Fruit fly (Drosophila melanogaster) whole organism, embryonic: ENCODE results near the gene IleRS-m.

Experiments
- Atf-2 ChIP-seq: fragments of 200-800 bp; sonication (Bioruptor generic); optimal IDR thresholded peaks from 2 replicates; lab custom pipeline; 2016; ENCODE audit warnings: missing biosample characterization, missing genetic modification characterization
- CG12299 ChIP-seq: fragments of 200-800 bp; sonication (Bioruptor generic); optimal IDR thresholded peaks from 2 replicates; lab custom pipeline; 2018; ENCODE audit warnings: missing biosample characterization, mild to moderate bottlenecking, missing genetic modification characterization
- CG12659 ChIP-seq: fragments of 200-800 bp; sonication (Bioruptor generic); optimal IDR thresholded peaks from 3 replicates; lab custom pipeline; 2017; ENCODE audit warnings: mild to moderate bottlenecking, missing biosample characterization, missing genetic modification reagents, missing genetic modification characterization
- CG12942 ChIP-seq: fragments of 200-800 bp; sonication (Bioruptor generic); optimal IDR thresholded peaks from 3 replicates; lab custom pipeline; 2016; ENCODE audit warnings: missing biosample characterization, missing genetic modification characterization
- CG13424 ChIP-seq: fragments of 200-800 bp; sonication (Bioruptor generic); optimal IDR thresholded peaks from 2 replicates; lab custom pipeline; 2019; ENCODE audit warnings: missing biosample characterization, mild to moderate bottlenecking, missing genetic modification characterization, moderate library complexity
- CG17385 ChIP-seq: fragments of 200-800 bp; sonication (Bioruptor generic); optimal IDR thresholded peaks from 3 replicates; lab custom pipeline; 2018; ENCODE audit warnings: missing biosample characterization, mild to moderate bottlenecking, missing genetic modification characterization
- CG17568 ChIP-seq: fragments of 200-800 bp; sonication (Bioruptor generic); optimal IDR thresholded peaks from 2 replicates; lab custom pipeline; 2018; ENCODE audit warnings: missing biosample characterization, mild to moderate bottlenecking, missing genetic modification characterization, moderate library complexity
- CG30403 ChIP-seq: fragments of 200-800 bp; sonication (Bioruptor generic); optimal IDR thresholded peaks from 3 replicates; lab custom pipeline; 2016; ENCODE audit warnings: missing biosample characterization, missing genetic modification characterization
- CG3163 ChIP-seq: fragments of 200-800 bp; sonication (Bioruptor generic); optimal IDR thresholded peaks from 3 replicates; lab custom pipeline; 2016; ENCODE audit warnings: missing biosample characterization, missing genetic modification characterization
- CG3407 ChIP-seq: fragments of 200-800 bp; sonication (Bioruptor generic); optimal IDR thresholded peaks from 2 replicates; lab custom pipeline; 2018; ENCODE audit warnings: missing biosample characterization, mild to moderate bottlenecking, missing genetic modification characterization
- CG34376 ChIP-seq: fragments of 200-800 bp; sonication (Bioruptor generic); optimal IDR thresholded peaks from 2 replicates; lab custom pipeline; 2018; ENCODE audit warnings: missing biosample characterization, mild to moderate bottlenecking, missing genetic modification characterization
- CG4328 ChIP-seq: fragments of 200-800 bp; sonication (Bioruptor generic); optimal IDR thresholded peaks from 3 replicates; lab custom pipeline; 2017; ENCODE audit warnings: missing biosample characterization, missing genetic modification reagents, missing genetic modification characterization
- CG4404 ChIP-seq: fragments of 200-800 bp; sonication (Bioruptor generic); IDR thresholded peaks from 2 replicates; pipeline ENCODE4 v1.3.6; 2022; ENCODE audit warnings: missing biosample characterization, missing genetic modification characterization
- CG7556 ChIP-seq: fragments of 200-800 bp; sonication (Bioruptor generic); optimal IDR thresholded peaks from 2 replicates; lab custom pipeline; 2017; ENCODE audit warnings: missing biosample characterization, mild to moderate bottlenecking, missing genetic modification characterization
- CG7786 ChIP-seq: fragments of 200-800 bp; sonication (Bioruptor generic); optimal IDR thresholded peaks from 2 replicates; lab custom pipeline; 2016; ENCODE audit warnings: missing biosample characterization, missing genetic modification characterization
- CG7928 ChIP-seq: fragments of 200-800 bp; sonication (Bioruptor generic); optimal IDR thresholded peaks from 2 replicates; lab custom pipeline; 2017; ENCODE audit warnings: missing biosample characterization, mild to moderate bottlenecking, missing genetic modification characterization
- CG9437 ChIP-seq: fragments of 200-800 bp; sonication (Bioruptor generic); optimal IDR thresholded peaks from 2 replicates; lab custom pipeline; 2018; ENCODE audit warnings: missing biosample characterization, mild to moderate bottlenecking, missing genetic modification characterization
- Chrac-16 ChIP-seq: fragments of 200-800 bp; sonication (Bioruptor generic); optimal IDR thresholded peaks from 3 replicates; lab custom pipeline; 2016; ENCODE audit warnings: missing biosample characterization, missing genetic modification characterization
- D19B ChIP-seq: fragments of 200-800 bp; sonication (Bioruptor generic); optimal IDR thresholded peaks from 2 replicates; lab custom pipeline; 2017; ENCODE audit warnings: missing biosample characterization, mild to moderate bottlenecking, missing genetic modification characterization
- Ets65A ChIP-seq: fragments of 200-800 bp; sonication (Bioruptor generic); peaks from one replicate; lab custom pipeline; 2016; ENCODE audit warnings: missing biosample characterization, missing genetic modification characterization
- Fer1 ChIP-seq: fragments of 200-800 bp; sonication (Bioruptor generic); optimal IDR thresholded peaks from 2 replicates; lab custom pipeline; 2017; ENCODE audit warnings: missing biosample characterization, mild to moderate bottlenecking, missing genetic modification characterization
- Fer3 ChIP-seq: fragments of 200-800 bp; sonication (Bioruptor generic); optimal IDR thresholded peaks from 2 replicates; lab custom pipeline; 2018; ENCODE audit warnings: missing biosample characterization, mild to moderate bottlenecking, missing genetic modification characterization, moderate library complexity
- Hand ChIP-seq: fragments of 200-800 bp; sonication (Bioruptor generic); optimal IDR thresholded peaks from 2 replicates; lab custom pipeline; 2017; ENCODE audit warnings: mild to moderate bottlenecking, missing biosample characterization, missing genetic modification reagents, missing genetic modification characterization
- Hey ChIP-seq: fragments of 200-800 bp; sonication (Bioruptor generic); optimal IDR thresholded peaks from 3 replicates; lab custom pipeline; 2018; ENCODE audit warnings: missing biosample characterization, mild to moderate bottlenecking, missing genetic modification characterization
- Hmr ChIP-seq: fragments of 200-800 bp; sonication (Bioruptor generic); optimal IDR thresholded peaks from 3 replicates; lab custom pipeline; 2017; ENCODE audit warnings: mild to moderate bottlenecking, missing biosample characterization, missing genetic modification reagents, missing genetic modification characterization
- Hr39 ChIP-seq: fragments of >200 bp; optimal IDR thresholded peaks from 2 replicates; lab custom pipeline; 2017
- Med ChIP-seq: fragments of 200-800 bp; sonication (Bioruptor generic); peaks from one replicate; lab custom pipeline; 2016; ENCODE audit warnings: missing biosample characterization, missing genetic modification characterization, mild to moderate bottlenecking, inconsistent platforms, moderate library complexity
- Myb ChIP-seq: fragments of 200-800 bp; sonication (Bioruptor generic); optimal IDR thresholded peaks from 2 replicates; lab custom pipeline; 2016; ENCODE audit warnings: missing biosample characterization, missing genetic modification characterization
- NK7.1 ChIP-seq: fragments of 200-800 bp; sonication (Bioruptor generic); optimal IDR thresholded peaks from 3 replicates; lab custom pipeline; 2016; ENCODE audit warnings: missing biosample characterization, missing genetic modification characterization
- Rfx ChIP-seq: fragments of 200-800 bp; sonication (Bioruptor generic); IDR thresholded peaks from 2 replicates; pipeline ENCODE4 v1.3.6; 2022; ENCODE audit warnings: missing biosample characterization, missing genetic modification characterization
- Stat92E ChIP-seq, 3 experiments: fragments of >200 bp in 2 of 3; fragments of 200-800 bp in 1 of 3; sonication (Bioruptor generic) in 1 of 3; optimal IDR thresholded peaks; 2 replicates each; lab custom pipeline; 2017 to 2019; ENCODE audit warnings: missing biosample characterization in 3 of 3, missing genetic modification characterization in 3 of 3, mild to moderate bottlenecking in 1 of 3, moderate library complexity in 1 of 3
- ab ChIP-seq: fragments of 200-800 bp; sonication (Bioruptor generic); optimal IDR thresholded peaks from 2 replicates; lab custom pipeline; 2016; ENCODE audit warnings: missing biosample characterization, missing genetic modification characterization
- ase ChIP-seq: fragments of 200-800 bp; sonication (Bioruptor generic); IDR thresholded peaks from 3 replicates; pipeline ENCODE4 v1.3.6; 2022; ENCODE audit warnings: missing biosample characterization, missing genetic modification characterization
- bcd ChIP-seq: fragments of 200-800 bp; sonication (Bioruptor generic); optimal IDR thresholded peaks from 2 replicates; lab custom pipeline; 2017; ENCODE audit warnings: missing biosample characterization, mild to moderate bottlenecking, missing genetic modification characterization
- chif ChIP-seq, 2 experiments: fragments of 200-800 bp; sonication (Bioruptor generic); optimal IDR thresholded peaks; 3 replicates each; lab custom pipeline; 2016; ENCODE audit warnings: missing biosample characterization in 2 of 2, missing genetic modification characterization in 2 of 2
- corto ChIP-seq: fragments of 200-800 bp; sonication (Bioruptor generic); optimal IDR thresholded peaks from 2 replicates; lab custom pipeline; 2016; ENCODE audit warnings: missing biosample characterization, mild to moderate bottlenecking, missing genetic modification characterization, moderate library complexity
- exex ChIP-seq: fragments of 200-800 bp; sonication (Bioruptor generic); optimal IDR thresholded peaks from 4 replicates; lab custom pipeline; 2018; ENCODE audit warnings: missing biosample characterization, mild to moderate bottlenecking, missing genetic modification characterization, moderate library complexity
- fd64A ChIP-seq: fragments of 200-800 bp; sonication (Bioruptor generic); optimal IDR thresholded peaks from 3 replicates; lab custom pipeline; 2018; ENCODE audit warnings: missing biosample characterization, mild to moderate bottlenecking, missing genetic modification characterization
- lmd ChIP-seq: fragments of 200-800 bp; sonication (Bioruptor generic); IDR thresholded peaks from 2 replicates; pipeline ENCODE4 v1.3.6; 2022; ENCODE audit warnings: missing biosample characterization, missing genetic modification characterization
- maf-S ChIP-seq: fragments of 200-800 bp; sonication (Bioruptor generic); optimal IDR thresholded peaks from 2 replicates; lab custom pipeline; 2016; ENCODE audit warnings: missing biosample characterization, missing genetic modification characterization
- mam ChIP-seq: fragments of 200-800 bp; sonication (Bioruptor generic); optimal IDR thresholded peaks from 3 replicates; lab custom pipeline; 2016; ENCODE audit warnings: missing biosample characterization, missing genetic modification characterization
- onecut ChIP-seq: fragments of 200-800 bp; sonication (Bioruptor generic); IDR thresholded peaks from 2 replicates; pipeline ENCODE4 v1.3.6; 2022; ENCODE audit warnings: missing biosample characterization, missing genetic modification characterization
- pfk ChIP-seq: fragments of 200-800 bp; sonication (Bioruptor generic); optimal IDR thresholded peaks from 2 replicates; lab custom pipeline; 2018; ENCODE audit warnings: missing biosample characterization, mild to moderate bottlenecking, missing genetic modification characterization, moderate library complexity
- phol ChIP-seq: fragments of 200-800 bp; sonication (Bioruptor generic); optimal IDR thresholded peaks from 3 replicates; lab custom pipeline; 2018; ENCODE audit warnings: missing biosample characterization, mild to moderate bottlenecking, missing genetic modification characterization, moderate library complexity
- run ChIP-seq: fragments of 200-800 bp; sonication (Bioruptor generic); optimal IDR thresholded peaks from 3 replicates; lab custom pipeline; 2018; ENCODE audit warnings: missing biosample characterization, mild to moderate bottlenecking, missing genetic modification characterization
- schlank ChIP-seq: fragments of 200-800 bp; sonication (Bioruptor generic); optimal IDR thresholded peaks from 2 replicates; lab custom pipeline; 2018; ENCODE audit warnings: missing biosample characterization, mild to moderate bottlenecking, missing genetic modification characterization
- seq ChIP-seq: fragments of 200-800 bp; sonication (Bioruptor generic); IDR thresholded peaks from 2 replicates; pipeline ENCODE4 v1.3.6; 2022; ENCODE audit warnings: missing biosample characterization, missing genetic modification characterization
- sqz ChIP-seq: fragments of 200-800 bp; sonication (Bioruptor generic); optimal IDR thresholded peaks from 3 replicates; lab custom pipeline; 2018; ENCODE audit warnings: missing biosample characterization, mild to moderate bottlenecking, missing genetic modification characterization
- unc-4 ChIP-seq: fragments of 200-800 bp; sonication (Bioruptor generic); IDR thresholded peaks from 2 replicates; pipeline ENCODE4 v1.3.6; 2022; ENCODE audit warnings: missing biosample characterization, missing genetic modification characterization; ENCODE audit not compliant: partially characterized antibody
- zf30C ChIP-seq: fragments of 200-800 bp; sonication (Bioruptor generic); optimal IDR thresholded peaks from 3 replicates; lab custom pipeline; 2018; ENCODE audit warnings: missing biosample characterization, mild to moderate bottlenecking, missing genetic modification characterization

The IleRS-m gene

dm6 chr3L:16149418-16150160, 49.5 kb downstream of the IleRS-m start (continued):
- peak; percentile 17 for TF ChIP-seq Fer3 (tag; lab: Kevin White, UChicago)
- no peak for TF ChIP-seq Stat92E (GFP tag; optimal IDR thresholded peaks at IDR 0.05; lab: Kevin White, UChicago)
- TF ChIP-seq onecut = no peak
- no peak for TF ChIP-seq corto (GFP tag; lab: Kevin White, UChicago)
- TF ChIP-seq Ets65A (GFP tag; lab: Kevin White, UChicago) = peak; percentile 72
- no peak for TF ChIP-seq CG3407
- TF ChIP-seq CG34376 (GFP tag; lab: Kevin White, UChicago) = peak; percentile 31
- TF ChIP-seq bcd (GFP tag; lab: Kevin White, UChicago) = peak; percentile 29
- TF ChIP-seq CG3163 (GFP tag; lab: Kevin White, UChicago) = no peak
- peak; percentile 98 for TF ChIP-seq D19B (GFP tag; lab: Kevin White, UChicago)
- TF ChIP-seq run (tag; lab: Kevin White, UChicago) = no peak
- no peak for TF ChIP-seq CG12942 (GFP tag; lab: Kevin White, UChicago)
- no peak for TF ChIP-seq maf-S
- peak; percentile 46 for TF ChIP-seq CG30403 (GFP tag; lab: Kevin White, UChicago)
- TF ChIP-seq lmd = peak; percentile 17; the same call in 1 of the 2 replicates
- TF ChIP-seq seq (GFP tag; lab: Robert Waterston, UW) = 0 out of 2 replicates have a peak, but pooled peaks have one; percentile 26
- no peak for TF ChIP-seq fd64A (GFP tag; lab: Kevin White, UChicago)
- no peak for TF ChIP-seq unc-4
- TF ChIP-seq CG17568 (GFP tag; lab: Kevin White, UChicago) = no peak
- peak; percentile 47 for TF ChIP-seq sqz (GFP tag; lab: Kevin White, UChicago)
- TF ChIP-seq Med (GFP tag; lab: Kevin White, UChicago) = peak; percentile 94
- TF ChIP-seq schlank (tag; lab: Kevin White, UChicago) = no peak
- TF ChIP-seq CG7928 = no peak
- peak; percentile 42 for TF ChIP-seq CG7786 (GFP tag; lab: Kevin White, UChicago)
- peak; percentile 27 for TF ChIP-seq CG4328 (GFP tag; lab: Kevin White, UChicago)
- no peak for TF ChIP-seq zf30C (GFP tag; lab: Kevin White, UChicago)
- TF ChIP-seq pfk = no peak
- peak; percentile 15 for TF ChIP-seq CG12659 (GFP tag; lab: Kevin White, UChicago)
- peak; percentile 20 for TF ChIP-seq Fer1
- peak; percentile 29 for TF ChIP-seq phol (tag; lab: Kevin White, UChicago)
- TF ChIP-seq ase = no peak
- TF ChIP-seq NK7.1 (GFP tag; lab: Kevin White, UChicago) = no peak
- TF ChIP-seq Myb (GFP tag; lab: Kevin White, UChicago) = no peak
- no peak for TF ChIP-seq CG12299
- TF ChIP-seq Hand (GFP tag; lab: Kevin White, UChicago) = no peak
- peak; percentile 38 for TF ChIP-seq Hey
- TF ChIP-seq exex = peak; percentile 54
- TF ChIP-seq ab (GFP tag; lab: Kevin White, UChicago) = no peak
- peak; percentile 48; the same call in 1 of the 2 replicates for TF ChIP-seq Rfx (GFP tag; lab: Robert Waterston, UW)
- TF ChIP-seq CG13424 (tag; lab: Kevin White, UChicago) = peak; percentile 24
- TF ChIP-seq mam (GFP tag; lab: Kevin White, UChicago) = peak; percentile 22
- peak; percentile 33 for TF ChIP-seq Hmr (GFP tag; lab: Kevin White, UChicago)
- TF ChIP-seq Hr39 (lab: Kevin White, UChicago) = no peak
- TF ChIP-seq CG4404 (GFP tag; lab: Robert Waterston, UW) = no peak
- peak; percentile 53 for TF ChIP-seq CG9437 (GFP tag; lab: Kevin White, UChicago)
- no peak for TF ChIP-seq CG17385 (GFP tag; lab: Kevin White, UChicago)
- TF ChIP-seq Chrac-16 (GFP tag; lab: Kevin White, UChicago) = peak; percentile 34
- peak; percentile 52 for TF ChIP-seq CG7556
- peak; percentile 20 to 29 for TF ChIP-seq chif (GFP tag; optimal IDR thresholded peaks at IDR 0.05; lab: Kevin White, UChicago)
- TF ChIP-seq Atf-2 (GFP tag; lab: Kevin White, UChicago) = peak; percentile 22
